Worm (Caenorhabditis elegans): Measurements from ENCODE around the gene twk-13.
A peak's percentile ranks its signal among the peaks of the same experiment; 100 is the strongest.

Gene twk-13

DNA sequence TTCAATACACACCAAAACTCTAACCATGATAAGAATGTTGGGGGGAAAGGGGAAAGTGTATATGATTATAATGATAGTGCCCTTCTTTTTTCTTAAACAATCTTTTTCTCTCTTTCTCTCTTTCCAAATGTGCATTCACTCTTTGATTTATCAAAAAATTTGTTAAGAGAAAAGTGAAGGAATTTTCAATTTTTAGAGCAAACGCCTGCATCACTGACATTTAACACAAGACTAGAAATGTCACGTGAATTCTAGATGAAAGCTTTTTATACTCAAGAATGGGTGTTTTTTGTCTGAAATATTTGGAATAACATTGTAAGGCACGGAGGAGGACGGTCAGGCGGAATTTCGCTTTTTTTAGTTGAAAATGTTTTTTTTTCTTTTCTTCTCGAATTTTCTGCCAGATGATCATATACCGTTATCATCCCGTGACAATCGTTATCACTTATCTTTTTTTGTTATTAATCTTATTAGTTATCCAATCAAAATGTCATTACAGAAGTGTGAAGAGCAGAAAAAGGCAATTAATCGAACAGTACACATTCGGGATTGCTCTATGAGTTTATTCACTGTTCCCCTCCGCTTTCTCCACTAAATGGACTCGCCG lies 35.7 kb downstream of the twk-13 start, which contains the start of the genes frm-7 and F55C5.17:
Gene frm-7, plus strand, starts transcription at position 500 of the 607 bp plus-strand sequence.
Gene F55C5.17, plus strand, starts transcription at position 557 of the 607 bp plus-strand sequence.
- TF ChIP-seq egl-13 (tag; optimal IDR thresholded peaks at IDR 0.05) (no peak), elt-3 (tag; optimal IDR thresholded peaks at IDR 0.05) (peak in 1 of 6 experiments; percentile 10), tbx-2 (tag; optimal IDR thresholded peaks at IDR 0.05) (no peak), efl-3 (GFP tag; optimal IDR thresholded peaks at IDR 0.05) (no peak), tlp-1 (tag; optimal IDR thresholded peaks at IDR 0.05) (no peak), ceh-8 (GFP tag; optimal IDR thresholded peaks at IDR 0.05) (no peak), fkh-4 (tag; optimal IDR thresholded peaks at IDR 0.05; ENCODE audit: borderline replicate concordance) (no peak), pqm-1 (tag; optimal IDR thresholded peaks at IDR 0.05) (no peak), snpc-4 (tag; optimal IDR thresholded peaks at IDR 0.05) (no peak), C04F5.9 (tag; optimal IDR thresholded peaks at IDR 0.05) (no peak), lir-3 (tag; optimal IDR thresholded peaks at IDR 0.05; ENCODE audit: poor library complexity) (no peak), nhr-90 (tag; optimal IDR thresholded peaks at IDR 0.05; ENCODE audit: poor library complexity) (peak; percentile 40), nhr-237 (tag; optimal IDR thresholded peaks at IDR 0.05) (no peak), ztf-11 (tag; optimal IDR thresholded peaks at IDR 0.05) (no peak), nhr-71 (tag; optimal IDR thresholded peaks at IDR 0.05) (peak; percentile 43), mef-2 (tag; optimal IDR thresholded peaks at IDR 0.05) (no peak), vab-15 (tag; optimal IDR thresholded peaks at IDR 0.05) (no peak), grh-1 (GFP tag; IDR thresholded peaks at IDR 0.05) (no peak), nhr-28 (tag; optimal IDR thresholded peaks at IDR 0.05) (no peak), ceh-82 (tag; optimal IDR thresholded peaks at IDR 0.05) (no peak), efl-1 (optimal IDR thresholded peaks at IDR 0.05) (no peak), efl-1 (GFP tag; optimal IDR thresholded peaks at IDR 0.05 in 1 of 2) (peak in 1 of 2 experiments; percentile 90), ceh-88 (GFP tag; IDR thresholded peaks at IDR 0.05) (no peak), elt-2 (tag; optimal IDR thresholded peaks at IDR 0.05) (peak; percentile 72), lin-14 (GFP tag; optimal IDR thresholded peaks at IDR 0.05) (peak; percentile 25), lin-35 (GFP tag; optimal IDR thresholded peaks at IDR 0.05) (peak in 1 of 2 experiments; percentile 25)

DNA sequence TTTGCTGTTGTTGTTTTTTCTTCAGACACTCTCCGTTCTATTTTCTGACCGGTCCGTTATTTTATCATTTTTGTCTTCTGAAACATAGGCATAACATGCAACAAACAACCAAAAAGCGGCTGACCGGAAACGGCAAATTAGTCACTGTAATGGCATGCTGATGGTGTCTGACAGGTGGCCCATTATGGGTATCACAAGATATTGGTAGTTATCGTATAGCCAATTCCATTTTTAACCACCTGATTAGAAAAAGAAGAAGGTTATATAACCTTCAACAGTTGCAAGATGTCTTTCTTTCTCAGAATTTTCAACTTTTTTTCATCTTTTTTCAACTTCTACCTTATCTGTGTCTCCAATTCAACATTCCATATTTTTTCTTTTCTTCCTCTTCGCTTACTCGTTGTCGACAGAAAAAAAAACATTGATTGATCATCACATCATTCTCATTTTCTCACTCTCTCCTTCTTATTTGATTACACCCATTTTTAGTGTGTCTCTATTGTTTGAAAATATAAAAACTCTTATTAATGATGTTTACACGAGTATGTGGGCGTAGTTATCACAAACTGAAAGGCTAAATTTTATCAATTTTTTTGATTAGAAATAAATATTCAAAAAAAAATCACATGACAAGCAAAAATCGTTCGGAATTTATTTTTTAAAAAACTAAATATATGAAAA lies 36.9 kb downstream of the twk-13 start:
- TF ChIP-seq ztf-4 (tag; optimal IDR thresholded peaks at IDR 0.05) (no peak), unc-30 (tag; optimal IDR thresholded peaks at IDR 0.05) (no peak), lir-3 (tag; optimal IDR thresholded peaks at IDR 0.05; ENCODE audit: poor library complexity) (peak; percentile 34), unc-62 (GFP tag; optimal IDR thresholded peaks at IDR 0.05) (no peak), tlp-1 (tag; optimal IDR thresholded peaks at IDR 0.05) (no peak), elt-3 (tag; optimal IDR thresholded peaks at IDR 0.05) (peak in 2 of 6 experiments; percentile 19 to 37), lsy-2 (tag; optimal IDR thresholded peaks at IDR 0.05) (peak; percentile 24 to 53), nhr-19 (GFP tag; conservative IDR thresholded peaks at IDR 0.05) (peak; percentile 22; the same call in 1 of the 2 replicates), egl-27 (tag; optimal IDR thresholded peaks at IDR 0.05) (no peak), ama-1 (optimal IDR thresholded peaks at IDR 0.05) (no peak), fkh-4 (tag; optimal IDR thresholded peaks at IDR 0.05; ENCODE audit: borderline replicate concordance) (no peak), jun-1 (tag; optimal IDR thresholded peaks at IDR 0.05) (no peak), tbx-2 (tag; optimal IDR thresholded peaks at IDR 0.05) (peak; percentile 50), unc-86 (tag; optimal IDR thresholded peaks at IDR 0.05) (no peak), ces-1 (GFP tag; optimal IDR thresholded peaks at IDR 0.05) (no peak), aly-2 (tag; optimal IDR thresholded peaks at IDR 0.05) (no peak), lin-14 (GFP tag; optimal IDR thresholded peaks at IDR 0.05) (peak; percentile 67), snu-23 (GFP tag; optimal IDR thresholded peaks at IDR 0.05) (peak; percentile 60), snpc-4 (tag; optimal IDR thresholded peaks at IDR 0.05) (no peak), egl-13 (tag; optimal IDR thresholded peaks at IDR 0.05) (no peak), xbp-1 (tag; optimal IDR thresholded peaks at IDR 0.05) (no peak), nhr-71 (tag; optimal IDR thresholded peaks at IDR 0.05) (peak; percentile 61), elt-2 (tag; optimal IDR thresholded peaks at IDR 0.05) (peak; percentile 62), nhr-20 (tag; optimal IDR thresholded peaks at IDR 0.05) (peak; percentile 52), mep-1 (tag; optimal IDR thresholded peaks at IDR 0.05) (peak; percentile 43), F16B12.6 (tag; optimal IDR thresholded peaks at IDR 0.05) (no peak), irx-1 (tag; optimal IDR thresholded peaks at IDR 0.05) (peak; percentile 77), efl-1 (optimal IDR thresholded peaks at IDR 0.05) (no peak), efl-1 (GFP tag; optimal IDR thresholded peaks at IDR 0.05 in 1 of 2) (peak in 1 of 2 experiments; percentile 89), dpl-1 (GFP tag; optimal IDR thresholded peaks at IDR 0.05) (peak in 1 of 3 experiments; percentile 31), nhr-77 (tag; optimal IDR thresholded peaks at IDR 0.05) (no peak), nhr-85 (tag) (peak; percentile 95), unc-130 (tag; optimal IDR thresholded peaks at IDR 0.05) (peak; percentile 62), fkh-10 (GFP tag; optimal IDR thresholded peaks at IDR 0.05) (no peak), nhr-90 (tag; optimal IDR thresholded peaks at IDR 0.05; ENCODE audit: poor library complexity) (peak; percentile 57)
